Fruit fly (Drosophila melanogaster): Measurements from ENCODE around the gene CG45064.

Gene CG45064

DNA sequence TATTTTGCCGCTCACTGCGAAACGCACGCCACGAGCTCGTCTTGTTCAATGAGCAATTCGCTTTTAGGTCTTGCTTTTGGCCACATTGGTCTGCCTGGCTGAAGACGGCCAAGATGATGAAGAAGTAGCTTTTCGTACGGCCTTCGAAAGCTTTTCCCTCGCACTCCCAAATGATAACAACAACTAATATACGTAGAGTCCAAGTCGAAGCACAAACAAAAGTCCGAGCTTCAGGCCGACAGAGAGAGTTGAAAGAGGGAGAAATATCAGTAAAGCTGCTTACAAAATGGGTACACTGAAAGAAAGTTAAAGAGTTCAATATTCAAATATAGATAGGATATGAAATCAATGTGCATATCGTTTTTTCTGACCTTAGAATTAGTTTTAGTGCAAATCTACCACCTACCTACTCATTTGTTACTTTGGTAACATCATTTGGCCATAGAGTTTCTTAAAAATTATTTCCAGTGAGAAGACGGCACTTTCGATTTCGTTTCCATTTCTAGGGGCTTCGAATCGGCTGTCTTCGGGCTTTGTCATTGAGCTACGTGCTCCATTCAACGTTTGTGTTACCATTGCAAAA lies at the start of gene CG45064, which contains the start of gene CG45065 (continued):
- no peak for TF ChIP-seq Taf1 (GFP tag; IDR thresholded peaks at IDR 0.05)
- TF ChIP-seq her (GFP tag; optimal IDR thresholded peaks at IDR 0.05): peak; percentile 77
- TF ChIP-seq Xrp1 (GFP tag; IDR thresholded peaks at IDR 0.05): peak; percentile 87
- TF ChIP-seq Sox102F (GFP tag; optimal IDR thresholded peaks at IDR 0.05): peak; percentile 95
- peak; percentile 95 for TF ChIP-seq dmrt99B (tag; optimal IDR thresholded peaks at IDR 0.05)
- TF ChIP-seq wek (GFP tag; optimal IDR thresholded peaks at IDR 0.05): peak; percentile 64
- TF ChIP-seq CG10321 (GFP tag; IDR thresholded peaks at IDR 0.05): no peak
- peak; percentile 77 for TF ChIP-seq ranshi (GFP tag; IDR thresholded peaks at IDR 0.05)
- no peak for TF ChIP-seq CG9215 (GFP tag; IDR thresholded peaks at IDR 0.05)
- no peak for TF ChIP-seq br (optimal IDR thresholded peaks at IDR 0.05)
- peak; percentile 61 for TF ChIP-seq caup (GFP tag; optimal IDR thresholded peaks at IDR 0.05; ENCODE audit: severe bottlenecking)
- peak; percentile 73 for TF ChIP-seq CG8944 (GFP tag; optimal IDR thresholded peaks at IDR 0.05)
- TF ChIP-seq MTF-1 (GFP tag; optimal IDR thresholded peaks at IDR 0.05; ENCODE audit: borderline replicate concordance): peak; percentile 62
- peak; percentile 63 for TF ChIP-seq CG1233 (GFP tag; optimal IDR thresholded peaks at IDR 0.05)
- TF ChIP-seq dysf (GFP tag; IDR thresholded peaks at IDR 0.05): peak; percentile 84
- TF ChIP-seq CG11504 (tag; optimal IDR thresholded peaks at IDR 0.05): peak; percentile 92
- TF ChIP-seq GATAe (GFP tag; conservative IDR thresholded peaks at IDR 0.05): no peak
- peak; percentile 61; the same call in 1 of the 2 replicates for TF ChIP-seq CG11696 (GFP tag; IDR thresholded peaks at IDR 0.05)
- TF ChIP-seq CG15269 (tag; optimal IDR thresholded peaks at IDR 0.05): peak; percentile 79
- TF ChIP-seq Adf1 (GFP tag; IDR thresholded peaks at IDR 0.05): no peak
- peak; percentile 24; the same call in 1 of the 2 replicates for TF ChIP-seq CG4404 (GFP tag; IDR thresholded peaks at IDR 0.05)
- no peak for TF ChIP-seq hkb (optimal IDR thresholded peaks at IDR 0.05)
- peak; percentile 87 for TF ChIP-seq hkb (GFP tag; IDR thresholded peaks at IDR 0.05)
- TF ChIP-seq repo (GFP tag; optimal IDR thresholded peaks at IDR 0.05): peak; percentile 62
- TF ChIP-seq CG7928 (GFP tag; optimal IDR thresholded peaks at IDR 0.05): peak; percentile 31
- peak; percentile 24 for TF ChIP-seq fd3F (GFP tag; optimal IDR thresholded peaks at IDR 0.05)
- no peak for TF ChIP-seq Hr39 (optimal IDR thresholded peaks at IDR 0.05)
- TF ChIP-seq gcm2 (GFP tag; optimal IDR thresholded peaks at IDR 0.05): peak; percentile 56
- peak; percentile 69 for TF ChIP-seq sens-2 (GFP tag; IDR thresholded peaks at IDR 0.05)
- TF ChIP-seq Antp (GFP tag; optimal IDR thresholded peaks at IDR 0.05): peak; percentile 76
- no peak for TF ChIP-seq rib (GFP tag; IDR thresholded peaks at IDR 0.05)
- TF ChIP-seq CG31365 (tag; optimal IDR thresholded peaks at IDR 0.05): peak; percentile 53
- 0 out of 3 replicates have a peak, but pooled peaks have one; percentile 57 for TF ChIP-seq CG2889 (GFP tag; IDR thresholded peaks at IDR 0.05)
- TF ChIP-seq CG6175 (GFP tag; IDR thresholded peaks at IDR 0.05): no peak
- peak in 1 of 2 experiments; percentile 77 for TF ChIP-seq Hr78 (GFP tag; optimal IDR thresholded peaks at IDR 0.05)
- peak; percentile 77 for TF ChIP-seq tx (GFP tag; optimal IDR thresholded peaks at IDR 0.05)
- peak; percentile 83 for TF ChIP-seq Camta (GFP tag; optimal IDR thresholded peaks at IDR 0.05)
- TF ChIP-seq sens (GFP tag): peak; percentile 98

DNA sequence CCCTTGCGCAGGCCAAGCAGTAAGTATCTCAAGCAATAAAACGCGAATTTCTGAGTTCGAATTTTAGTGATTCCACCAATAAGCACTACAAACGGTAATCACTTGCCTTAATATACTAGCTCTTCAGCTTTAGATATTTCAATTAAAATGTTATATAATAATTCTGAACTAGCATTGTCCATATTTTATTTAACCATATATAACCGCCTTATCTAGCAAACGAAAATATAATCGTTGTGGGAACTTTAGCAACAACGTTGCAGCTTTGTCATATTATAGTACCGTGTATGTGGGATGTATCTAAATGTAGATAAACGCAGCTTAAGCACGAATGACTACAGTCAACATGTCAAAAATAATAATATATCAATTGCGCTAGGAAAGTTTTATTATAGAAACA lies 48.9 kb upstream of the CG45064 start:
- TF ChIP-seq Pdp1 (GFP tag; optimal IDR thresholded peaks at IDR 0.05) (peak in 1 of 2 experiments; percentile 64), Dbx (GFP tag; IDR thresholded peaks at IDR 0.05) (no peak), da (GFP tag; optimal IDR thresholded peaks at IDR 0.05) (no peak), CG7556 (GFP tag; optimal IDR thresholded peaks at IDR 0.05) (no peak)
